Fruit fly (Drosophila melanogaster): ENCODE results near the gene CG12279.

dm6 chr3R:12723759-12724158, 18.9 kb downstream of the CG12279 start:
- TF ChIP-seq D1 (tag; optimal IDR thresholded peaks at IDR 0.05) = no peak
- no peak for TF ChIP-seq CG9948 (tag; optimal IDR thresholded peaks at IDR 0.05)
- TF ChIP-seq EcR (GFP tag; optimal IDR thresholded peaks at IDR 0.05) = no peak
- no peak for TF ChIP-seq CG32121 (GFP tag; IDR thresholded peaks at IDR 0.05)
- no peak for TF ChIP-seq CG12605 (GFP tag; IDR thresholded peaks at IDR 0.05)
- no peak for TF ChIP-seq CG10348 (GFP tag; IDR thresholded peaks at IDR 0.05)
- no peak for TF ChIP-seq Pif1A (GFP tag; optimal IDR thresholded peaks at IDR 0.05)
- no peak for TF ChIP-seq CG13204 (GFP tag; optimal IDR thresholded peaks at IDR 0.05)
- no peak for TF ChIP-seq CG14655 (GFP tag; optimal IDR thresholded peaks at IDR 0.05)
- no peak for TF ChIP-seq gl (tag; optimal IDR thresholded peaks at IDR 0.05)

All from whole organism, pupa.